Worm (Caenorhabditis elegans): ENCODE data around the gene daf-15.

The daf-15 gene

ce11 chrIV:9384826-9385225 lies 1.2 kb upstream of the daf-15 start, which contains the start of gene C10C5.7:
C10C5.7 (plus strand) TSS chrIV:9385126.
- no peak for TF ChIP-seq attf-3 (GFP tag; conservative IDR thresholded peaks at IDR 0.05)
- TF ChIP-seq aptf-3 (GFP tag; IDR thresholded peaks at IDR 0.05) = no peak
- no peak for TF ChIP-seq athp-1 (tag; optimal IDR thresholded peaks at IDR 0.05)
- no peak for TF ChIP-seq akir-1 (GFP tag; optimal IDR thresholded peaks at IDR 0.05)
- TF ChIP-seq egl-18 (GFP tag; IDR thresholded peaks at IDR 0.05) = no peak
- no peak for TF ChIP-seq egl-44 (GFP tag; IDR thresholded peaks at IDR 0.05)
- TF ChIP-seq rcor-1 (GFP tag; IDR thresholded peaks at IDR 0.05) = no peak
- no peak for TF ChIP-seq aptf-2 (GFP tag; conservative IDR thresholded peaks at IDR 0.05)

- TF ChIP-seq ceh-91 (GFP tag; IDR thresholded peaks at IDR 0.05) (no peak), nhr-80 (tag; optimal IDR thresholded peaks at IDR 0.05) (no peak), ekl-4 (GFP tag; IDR thresholded peaks at IDR 0.05) (no peak), Y95B8A.8 (GFP tag; IDR thresholded peaks at IDR 0.05) (no peak), efl-1 (GFP tag; optimal IDR thresholded peaks at IDR 0.05) (no peak), ztf-28 (GFP tag; IDR thresholded peaks at IDR 0.05) (no peak), hsf-1 (GFP tag; IDR thresholded peaks at IDR 0.05) (no peak), attf-6 (GFP tag; IDR thresholded peaks at IDR 0.05) (no peak)
These were observed 10.1 kb downstream of the daf-15 start, which contains the start of gene col-121 for ce11 chrIV:9396118-9396517. col-121 (minus strand) TSS chrIV:9396218.

DNA sequence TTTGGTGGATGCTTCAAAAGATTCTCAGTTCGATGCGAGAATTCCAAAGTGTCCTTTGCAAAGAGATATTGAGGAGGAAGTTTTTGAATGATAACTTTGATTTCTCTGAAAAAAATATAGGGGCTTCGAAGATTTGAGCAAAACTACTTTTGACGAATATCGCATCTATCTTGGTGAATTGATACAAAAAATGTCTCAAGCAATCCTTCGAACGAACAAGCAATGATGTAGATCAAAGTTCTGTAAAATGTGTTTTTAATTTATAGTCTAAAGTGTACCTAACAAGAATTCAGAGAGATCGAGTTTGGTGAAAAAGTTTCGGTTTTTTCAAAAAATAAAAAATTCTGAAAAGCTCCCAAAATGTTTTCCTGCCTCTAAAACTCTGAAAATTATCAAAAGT lies 11.3 kb downstream of the daf-15 start, which contains the start of gene F56D5.3:
TSS of gene F56D5.3 (plus strand) at position 301 of the 400 bp plus-strand sequence.
- TF ChIP-seq snpc-1.3 (tag; optimal IDR thresholded peaks at IDR 0.05; ENCODE audit: insufficient read depth) (no peak), F52B5.7 (tag; optimal IDR thresholded peaks at IDR 0.05) (no peak), B0035.1 (tag; optimal IDR thresholded peaks at IDR 0.05) (no peak), ceh-100 (GFP tag; IDR thresholded peaks at IDR 0.05) (no peak), lin-54 (GFP tag; optimal IDR thresholded peaks at IDR 0.05) (no peak), ztf-6 (GFP tag; IDR thresholded peaks at IDR 0.05) (no peak), nhr-80 (tag; optimal IDR thresholded peaks at IDR 0.05) (no peak), rcor-1 (GFP tag; IDR thresholded peaks at IDR 0.05) (no peak), pbrm-1 (GFP tag; IDR thresholded peaks at IDR 0.05) (no peak), tbp1 (GFP tag; optimal IDR thresholded peaks at IDR 0.05) (no peak)

ce11 chrIV:9398512-9398911 lies 12.5 kb downstream of the daf-15 start, which contains the start of gene F56D5.2:
F56D5.2 (minus strand) TSS chrIV:9398612.
- TF ChIP-seq unc-130 (GFP tag; optimal IDR thresholded peaks at IDR 0.05) = no peak
- no peak for TF ChIP-seq madf-8 (GFP tag; conservative IDR thresholded peaks at IDR 0.05)
- TF ChIP-seq zfh-2 (GFP tag; conservative IDR thresholded peaks at IDR 0.05) = no peak
- no peak for TF ChIP-seq attf-5 (GFP tag; optimal IDR thresholded peaks at IDR 0.05)
- no peak for TF ChIP-seq cebp-1 (GFP tag; IDR thresholded peaks at IDR 0.05)
- no peak for TF ChIP-seq cebp-1 (tag; optimal IDR thresholded peaks at IDR 0.05)
- TF ChIP-seq bed-2 (GFP tag; IDR thresholded peaks at IDR 0.05) = no peak
- no peak for TF ChIP-seq atf-7 (tag; optimal IDR thresholded peaks at IDR 0.05)
- TF ChIP-seq ztf-26 (tag; optimal IDR thresholded peaks at IDR 0.05) = no peak
- TF ChIP-seq him-1 (tag; optimal IDR thresholded peaks at IDR 0.05) = no peak
- no peak for TF ChIP-seq snpc-1.3 (tag; optimal IDR thresholded peaks at IDR 0.05; ENCODE audit: insufficient read depth)
- no peak for TF ChIP-seq efl-1 (GFP tag; optimal IDR thresholded peaks at IDR 0.05)
- TF ChIP-seq ztf-18 (tag; optimal IDR thresholded peaks at IDR 0.05) = no peak
- TF ChIP-seq xnd-1 (tag; optimal IDR thresholded peaks at IDR 0.05) = no peak
- TF ChIP-seq lsl-1 (GFP tag; optimal IDR thresholded peaks at IDR 0.05) = no peak
- no peak for TF ChIP-seq sea-2 (GFP tag; IDR thresholded peaks at IDR 0.05)
- no peak for TF ChIP-seq nfya-1 (tag; optimal IDR thresholded peaks at IDR 0.05; ENCODE audit: borderline replicate concordance, insufficient read depth)
- no peak for TF ChIP-seq rpc-1 (optimal IDR thresholded peaks at IDR 0.05)
- no peak for TF ChIP-seq rpc-1 (tag; optimal IDR thresholded peaks at IDR 0.05)
- TF ChIP-seq mel-28 (tag; optimal IDR thresholded peaks at IDR 0.05; ENCODE audit: borderline replicate concordance) = no peak
